Fruit fly (Drosophila melanogaster): Measurements from ENCODE around the gene BI-1.

BI-1 gene

DNA sequence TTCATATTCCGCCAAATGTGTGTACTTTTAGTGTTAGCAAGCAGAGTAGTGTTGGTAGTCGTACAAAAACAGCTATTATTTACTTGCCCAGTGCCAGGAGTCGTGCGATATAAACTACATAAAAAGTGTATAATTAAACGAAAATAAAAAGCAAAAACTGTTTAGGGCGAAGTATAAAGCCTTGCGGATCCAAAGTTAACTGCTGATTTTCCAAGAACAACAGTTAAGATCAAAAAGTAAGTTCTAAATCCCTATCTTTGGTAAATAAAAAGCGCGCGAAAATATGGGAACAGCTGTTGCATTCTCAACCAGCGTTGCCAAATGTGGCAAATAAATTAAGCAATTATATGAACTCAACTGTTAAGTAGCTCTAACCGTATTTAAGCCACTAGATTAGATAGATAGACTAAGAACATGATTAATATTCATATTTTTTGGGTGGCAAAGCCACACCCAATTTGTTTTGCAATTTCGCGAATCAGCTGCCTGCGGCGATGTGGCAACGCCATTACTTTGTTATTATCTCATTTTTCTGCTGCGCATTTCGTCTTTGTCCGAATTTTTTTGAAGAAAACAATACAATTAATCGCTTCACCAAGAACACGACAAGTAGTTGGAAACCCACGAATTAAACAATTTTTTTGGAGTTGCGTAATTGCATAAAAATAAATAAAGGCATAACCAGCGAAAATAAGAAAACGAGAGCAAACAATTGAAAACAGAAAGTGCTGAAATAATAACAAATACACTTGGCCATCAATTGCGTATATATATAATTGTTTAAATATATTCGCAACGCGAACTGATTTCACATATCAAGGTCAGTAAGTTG lies 31.7 kb upstream of the BI-1 start, which contains the start of the genes Prim1 and CG7083 (continued):
- TF ChIP-seq D19A (tag; optimal IDR thresholded peaks at IDR 0.05) (no peak), CG9817 (tag; optimal IDR thresholded peaks at IDR 0.05) (peak; percentile 43), corto (GFP tag; optimal IDR thresholded peaks at IDR 0.05) (no peak), rib (GFP tag; IDR thresholded peaks at IDR 0.05) (peak; percentile 89), Dbx (GFP tag; IDR thresholded peaks at IDR 0.05) (0 out of 3 replicates have a peak, but pooled peaks have one; percentile 43), CG4360 (GFP tag; IDR thresholded peaks at IDR 0.05) (no peak), CG16863 (GFP tag; optimal IDR thresholded peaks at IDR 0.05) (peak; percentile 46), salm (tag; optimal IDR thresholded peaks at IDR 0.05) (peak; percentile 20), CG4282 (GFP tag; optimal IDR thresholded peaks at IDR 0.05) (no peak), CG2116 (GFP tag; optimal IDR thresholded peaks at IDR 0.05) (peak; percentile 67), dmrt11E (tag; optimal IDR thresholded peaks at IDR 0.05) (peak; percentile 47), Hr78 (GFP tag; optimal IDR thresholded peaks at IDR 0.05) (no peak), CG2202 (tag; optimal IDR thresholded peaks at IDR 0.05) (peak; percentile 24), CG12659 (GFP tag; optimal IDR thresholded peaks at IDR 0.05) (peak; percentile 47), CG5245 (GFP tag; optimal IDR thresholded peaks at IDR 0.05) (peak; percentile 10), twi (tag; optimal IDR thresholded peaks at IDR 0.05) (no peak), pb (GFP tag; optimal IDR thresholded peaks at IDR 0.05) (peak; percentile 21), D19B (GFP tag; optimal IDR thresholded peaks at IDR 0.05) (no peak), Nf-YA (GFP tag; IDR thresholded peaks at IDR 0.05) (no peak), CG1647 (GFP tag; optimal IDR thresholded peaks at IDR 0.05) (peak; percentile 25), row (GFP tag; IDR thresholded peaks at IDR 0.05) (peak; percentile 68), CG33557 (GFP tag; optimal IDR thresholded peaks at IDR 0.05) (peak; percentile 38), her (GFP tag; optimal IDR thresholded peaks at IDR 0.05) (peak; percentile 61), HLH54F (GFP tag; optimal IDR thresholded peaks at IDR 0.05) (peak; percentile 71), CG8281 (tag; optimal IDR thresholded peaks at IDR 0.05) (no peak), CG12155 (GFP tag; optimal IDR thresholded peaks at IDR 0.05) (peak; percentile 48), gsb-n (tag; optimal IDR thresholded peaks at IDR 0.05) (peak; percentile 29), CG6272 (GFP tag; IDR thresholded peaks at IDR 0.05) (no peak), CG6683 (GFP tag; optimal IDR thresholded peaks at IDR 0.05) (no peak), CG17359 (tag; optimal IDR thresholded peaks at IDR 0.05) (peak; percentile 26), br (optimal IDR thresholded peaks at IDR 0.05) (no peak), slou (GFP tag; optimal IDR thresholded peaks at IDR 0.05) (peak; percentile 38), CG9727 (GFP tag; optimal IDR thresholded peaks at IDR 0.05) (peak; percentile 66), sc (optimal IDR thresholded peaks at IDR 0.05) (no peak), sc (GFP tag; optimal IDR thresholded peaks at IDR 0.05) (peak; percentile 48), cas (GFP tag; IDR thresholded peaks at IDR 0.05) (no peak), hb (GFP tag; IDR thresholded peaks at IDR 0.05; ENCODE audit: partially characterized antibody) (no peak), B-H2 (GFP tag; optimal IDR thresholded peaks at IDR 0.05) (peak; percentile 55), Drgx (GFP tag; IDR thresholded peaks at IDR 0.05) (0 out of 2 replicates have a peak, but pooled peaks have one; percentile 13), stc (GFP tag; IDR thresholded peaks at IDR 0.05) (peak; percentile 42; the same call in 1 of the 2 replicates), CG10565 (GFP tag; optimal IDR thresholded peaks at IDR 0.05) (no peak), Sox100B (GFP tag; optimal IDR thresholded peaks at IDR 0.05) (peak; percentile 55), CG16813 (GFP tag; IDR thresholded peaks at IDR 0.05; ENCODE audit: partially characterized antibody) (no peak), CG13775 (GFP tag; optimal IDR thresholded peaks at IDR 0.05) (peak; percentile 68), H2.0 (GFP tag; IDR thresholded peaks at IDR 0.05) (0 out of 2 replicates have a peak, but pooled peaks have one; percentile 22), danr (GFP tag; IDR thresholded peaks at IDR 0.05) (no peak), Fer2 (tag; optimal IDR thresholded peaks at IDR 0.05) (no peak), CG18764 (GFP tag; optimal IDR thresholded peaks at IDR 0.05) (peak; percentile 29), luna (GFP tag; optimal IDR thresholded peaks at IDR 0.05) (peak; percentile 5)
